Fruit fly (Drosophila melanogaster) whole organism, embryonic: ENCODE data around the gene Trhn.

ENCODE experiments used
- Bgb ChIP-seq: fragments of 200-800 bp; sonication (Bioruptor generic); IDR thresholded peaks from 2 replicates; pipeline ENCODE4 v1.3.6; 2022; ENCODE audit warnings: missing biosample characterization, missing genetic modification characterization; ENCODE audit not compliant: partially characterized antibody
- C15 ChIP-seq: fragments of 200-800 bp; sonication (Bioruptor generic); IDR thresholded peaks from 3 replicates; pipeline ENCODE4 v1.3.6; 2022; ENCODE audit warnings: missing biosample characterization, missing genetic modification characterization
- CG11398 ChIP-seq: fragments of 200-800 bp; sonication (Bioruptor generic); optimal IDR thresholded peaks from 2 replicates; lab custom pipeline; 2016; ENCODE audit warnings: missing biosample characterization, missing genetic modification characterization
- CG12219 ChIP-seq: fragments of 200-800 bp; sonication (Bioruptor generic); optimal IDR thresholded peaks from 3 replicates; lab custom pipeline; 2018; ENCODE audit warnings: missing biosample characterization, mild to moderate bottlenecking, missing genetic modification characterization
- CG12744 ChIP-seq: fragments of 200-800 bp; sonication (Bioruptor generic); optimal IDR thresholded peaks from 2 replicates; lab custom pipeline; 2016; ENCODE audit warnings: missing biosample characterization, missing genetic modification characterization
- CG13894 ChIP-seq: fragments of 200-800 bp; sonication (Bioruptor generic); optimal IDR thresholded peaks from 3 replicates; lab custom pipeline; 2018; ENCODE audit warnings: missing biosample characterization, mild to moderate bottlenecking, missing genetic modification characterization, moderate library complexity
- CG14441 ChIP-seq: fragments of 200-800 bp; sonication (Bioruptor generic); IDR thresholded peaks from 2 replicates; pipeline ENCODE4 v1.3.6; 2022; ENCODE audit warnings: missing biosample characterization, missing genetic modification characterization
- CG16813 ChIP-seq: fragments of 200-800 bp; sonication (Bioruptor generic); IDR thresholded peaks from 3 replicates; pipeline ENCODE4 v1.3.6; 2022; ENCODE audit warnings: missing biosample characterization, missing genetic modification characterization; ENCODE audit not compliant: partially characterized antibody
- CG17361 ChIP-seq: fragments of 200-800 bp; sonication (Bioruptor generic); IDR thresholded peaks from 3 replicates; pipeline ENCODE4 v1.3.6; 2022; ENCODE audit warnings: missing biosample characterization, missing genetic modification characterization
- CG17568 ChIP-seq: fragments of 200-800 bp; sonication (Bioruptor generic); optimal IDR thresholded peaks from 2 replicates; lab custom pipeline; 2018; ENCODE audit warnings: missing biosample characterization, mild to moderate bottlenecking, missing genetic modification characterization, moderate library complexity
- CG17912 ChIP-seq: fragments of 200-800 bp; sonication (Bioruptor generic); optimal IDR thresholded peaks from 2 replicates; lab custom pipeline; 2018; ENCODE audit warnings: missing biosample characterization, mild to moderate bottlenecking, missing genetic modification characterization
- CG2678 ChIP-seq: fragments of 200-800 bp; sonication (Bioruptor generic); optimal IDR thresholded peaks from 3 replicates; lab custom pipeline; 2019; ENCODE audit warnings: missing biosample characterization, mild to moderate bottlenecking, missing genetic modification characterization, moderate library complexity
- CG2712 ChIP-seq: fragments of 200-800 bp; optimal IDR thresholded peaks from 3 replicates; lab custom pipeline; 2019; ENCODE audit warnings: missing biosample characterization, mild to moderate bottlenecking, missing genetic modification characterization, moderate library complexity
- CG2889 ChIP-seq: fragments of 200-800 bp; sonication (Bioruptor generic); IDR thresholded peaks from 3 replicates; pipeline ENCODE4 v1.3.6; 2022; ENCODE audit warnings: missing biosample characterization, missing genetic modification characterization
- CG31224 ChIP-seq: fragments of 200-800 bp; sonication (Bioruptor generic); IDR thresholded peaks from 2 replicates; pipeline ENCODE4 v1.3.6; 2022; ENCODE audit warnings: missing biosample characterization, missing genetic modification characterization
- CG6654 ChIP-seq: fragments of 200-800 bp; sonication (Bioruptor generic); optimal IDR thresholded peaks from 2 replicates; lab custom pipeline; 2017; ENCODE audit warnings: missing biosample characterization, mild to moderate bottlenecking, missing genetic modification characterization
- CG6765 ChIP-seq: fragments of 200-800 bp; sonication (Bioruptor generic); optimal IDR thresholded peaks from 3 replicates; lab custom pipeline; 2017; ENCODE audit warnings: missing biosample characterization, mild to moderate bottlenecking, missing genetic modification characterization
- Deaf1 ChIP-seq: fragments of 200-800 bp; optimal IDR thresholded peaks from 3 replicates; lab custom pipeline; 2019; ENCODE audit warnings: missing biosample characterization, mild to moderate bottlenecking, missing genetic modification characterization, moderate library complexity
- Hr39 ChIP-seq: fragments of >200 bp; optimal IDR thresholded peaks from 2 replicates; lab custom pipeline; 2017
- Hr51 ChIP-seq, 2 experiments: fragments of 200-800 bp; sonication (Bioruptor generic); optimal IDR thresholded peaks; 2 replicates in 1 of 2; 3 replicates in 1 of 2; lab custom pipeline; 2016 to 2018; ENCODE audit warnings: missing biosample characterization in 2 of 2, missing genetic modification characterization in 2 of 2, mild to moderate bottlenecking in 1 of 2, moderate library complexity in 1 of 2
- Jarid2 ChIP-seq: fragments of 200-800 bp; sonication (Bioruptor generic); optimal IDR thresholded peaks from 3 replicates; lab custom pipeline; 2017; ENCODE audit warnings: mild to moderate bottlenecking, missing biosample characterization, missing genetic modification reagents, missing genetic modification characterization
- MBD-R2 ChIP-seq: fragments of 200-800 bp; sonication (Bioruptor generic); IDR thresholded peaks from 2 replicates; pipeline ENCODE4 v1.3.6; 2022; ENCODE audit warnings: missing biosample characterization, missing genetic modification characterization
- MESR4 ChIP-seq: fragments of 200-800 bp; sonication (Bioruptor generic); optimal IDR thresholded peaks from 2 replicates; lab custom pipeline; 2018; ENCODE audit warnings: missing biosample characterization, mild to moderate bottlenecking, missing genetic modification characterization, moderate library complexity
- Neu2 ChIP-seq: fragments of 200-800 bp; sonication (Bioruptor generic); optimal IDR thresholded peaks from 3 replicates; lab custom pipeline; 2016; ENCODE audit warnings: missing biosample characterization, missing genetic modification characterization, borderline replicate concordance
- Nf-YA ChIP-seq: fragments of 200-800 bp; sonication (Bioruptor generic); IDR thresholded peaks from 2 replicates; pipeline ENCODE4 v1.3.6; 2022; ENCODE audit warnings: missing biosample characterization, missing genetic modification characterization
- Opbp ChIP-seq: fragments of 200-800 bp; sonication (Bioruptor generic); IDR thresholded peaks from 3 replicates; pipeline ENCODE4 v1.3.6; 2022; ENCODE audit warnings: missing biosample characterization, missing genetic modification characterization; ENCODE audit not compliant: partially characterized antibody
- ab ChIP-seq: fragments of 200-800 bp; sonication (Bioruptor generic); optimal IDR thresholded peaks from 2 replicates; lab custom pipeline; 2016; ENCODE audit warnings: missing biosample characterization, missing genetic modification characterization
- abd-A ChIP-seq: fragments of 200-800 bp; sonication (Bioruptor generic); optimal IDR thresholded peaks from 3 replicates; lab custom pipeline; 2019; ENCODE audit warnings: missing biosample characterization, mild to moderate bottlenecking, missing genetic modification characterization, moderate library complexity
- az2 ChIP-seq: fragments of 200-800 bp; sonication (Bioruptor generic); optimal IDR thresholded peaks from 3 replicates; lab custom pipeline; 2016; ENCODE audit warnings: missing biosample characterization, missing genetic modification characterization
- bab2 ChIP-seq: fragments of 200-800 bp; sonication (Bioruptor generic); optimal IDR thresholded peaks from 2 replicates; lab custom pipeline; 2016; ENCODE audit warnings: missing biosample characterization, missing genetic modification characterization
- caup ChIP-seq: fragments of 200-800 bp; sonication (Bioruptor generic); optimal IDR thresholded peaks from 3 replicates; lab custom pipeline; 2017; ENCODE audit warnings: missing biosample characterization, mild to moderate bottlenecking, missing genetic modification characterization, moderate library complexity; ENCODE audit not compliant: severe bottlenecking
- chinmo ChIP-seq: fragments of 200-800 bp; sonication (Bioruptor generic); IDR thresholded peaks from 4 replicates; pipeline ENCODE4 v1.3.6; 2022; ENCODE audit warnings: missing biosample characterization, missing genetic modification characterization; ENCODE audit not compliant: partially characterized antibody
- crc ChIP-seq: fragments of 200-800 bp; sonication (Bioruptor generic); optimal IDR thresholded peaks from 2 replicates; lab custom pipeline; 2016; ENCODE audit warnings: missing biosample characterization, missing genetic modification characterization
- crol ChIP-seq: fragments of 200-800 bp; sonication (Bioruptor generic); IDR thresholded peaks from 2 replicates; pipeline ENCODE4 v1.3.6; 2022; ENCODE audit warnings: missing biosample characterization, missing genetic modification characterization
- crp ChIP-seq, 2 experiments: fragments of 200-800 bp; sonication (Bioruptor generic); optimal IDR thresholded peaks; 2 replicates in 1 of 2; 3 replicates in 1 of 2; lab custom pipeline; 2017; ENCODE audit warnings: missing biosample characterization in 2 of 2, missing genetic modification characterization in 2 of 2, mild to moderate bottlenecking in 1 of 2, moderate library complexity in 1 of 2
- dimm ChIP-seq: fragments of 200-800 bp; sonication (Bioruptor generic); IDR thresholded peaks from 2 replicates; pipeline ENCODE4 v1.3.6; 2022; ENCODE audit warnings: missing biosample characterization, missing genetic modification characterization
- gcm ChIP-seq: fragments of 200-800 bp; sonication (Bioruptor generic); optimal IDR thresholded peaks from 2 replicates; lab custom pipeline; 2019; ENCODE audit warnings: missing biosample characterization, mild to moderate bottlenecking, missing genetic modification characterization, moderate library complexity
- gcm2 ChIP-seq: fragments of 200-800 bp; sonication (Bioruptor generic); optimal IDR thresholded peaks from 2 replicates; lab custom pipeline; 2016; ENCODE audit warnings: missing biosample characterization, missing genetic modification characterization
- grn ChIP-seq: fragments of 200-800 bp; sonication (Bioruptor generic); optimal IDR thresholded peaks from 3 replicates; lab custom pipeline; 2017; ENCODE audit warnings: missing biosample characterization, missing genetic modification characterization
- gro ChIP-seq: fragments of 200-800 bp; sonication (Bioruptor generic); optimal IDR thresholded peaks from 2 replicates; lab custom pipeline; 2016; ENCODE audit warnings: missing biosample characterization, missing genetic modification characterization
- ham ChIP-seq: fragments of 200-800 bp; sonication (Bioruptor generic); IDR thresholded peaks from 2 replicates; pipeline ENCODE4 v1.3.6; 2022; ENCODE audit warnings: missing biosample characterization, missing genetic modification characterization
- inv ChIP-seq: fragments of 200-800 bp; sonication (Bioruptor generic); IDR thresholded peaks from 2 replicates; pipeline ENCODE4 v1.3.6; 2022; ENCODE audit warnings: missing biosample characterization, missing genetic modification characterization; ENCODE audit not compliant: partially characterized antibody
- kni ChIP-seq: fragments of 200-800 bp; sonication (Bioruptor generic); optimal IDR thresholded peaks from 3 replicates; lab custom pipeline; 2017; ENCODE audit warnings: mild to moderate bottlenecking, missing biosample characterization, missing genetic modification reagents, missing genetic modification characterization
- ranshi ChIP-seq: fragments of 200-800 bp; sonication (Bioruptor generic); IDR thresholded peaks from 2 replicates; pipeline ENCODE4 v1.3.6; 2022; ENCODE audit warnings: missing biosample characterization, missing genetic modification characterization
- run ChIP-seq: fragments of 200-800 bp; sonication (Bioruptor generic); optimal IDR thresholded peaks from 3 replicates; lab custom pipeline; 2018; ENCODE audit warnings: missing biosample characterization, mild to moderate bottlenecking, missing genetic modification characterization
- sens ChIP-seq: fragments of 200-800 bp; sonication (Bioruptor generic); peaks from one replicate; lab custom pipeline; 2016; ENCODE audit warnings: missing biosample characterization, missing genetic modification characterization
- sna ChIP-seq: fragments of 200-800 bp; sonication (Bioruptor generic); IDR thresholded peaks from 2 replicates; pipeline ENCODE4 v1.3.6; 2022; ENCODE audit warnings: missing biosample characterization, missing genetic modification characterization; ENCODE audit not compliant: partially characterized antibody
- vnd ChIP-seq: fragments of 200-800 bp; sonication (Bioruptor generic); IDR thresholded peaks from 3 replicates; pipeline ENCODE4 v1.3.6; 2022; ENCODE audit warnings: missing biosample characterization, missing genetic modification characterization; ENCODE audit not compliant: partially characterized antibody
- zen2 ChIP-seq: fragments of 200-800 bp; sonication (Bioruptor generic); IDR thresholded peaks from 3 replicates; pipeline ENCODE4 v1.3.6; 2022; ENCODE audit warnings: missing biosample characterization, missing genetic modification characterization; ENCODE audit not compliant: partially characterized antibody
- zfh1 ChIP-seq: fragments of 200-800 bp; sonication (Bioruptor generic); IDR thresholded peaks from 3 replicates; pipeline ENCODE4 v1.3.6; 2022; ENCODE audit warnings: missing biosample characterization, missing genetic modification characterization

Trhn gene

DNA sequence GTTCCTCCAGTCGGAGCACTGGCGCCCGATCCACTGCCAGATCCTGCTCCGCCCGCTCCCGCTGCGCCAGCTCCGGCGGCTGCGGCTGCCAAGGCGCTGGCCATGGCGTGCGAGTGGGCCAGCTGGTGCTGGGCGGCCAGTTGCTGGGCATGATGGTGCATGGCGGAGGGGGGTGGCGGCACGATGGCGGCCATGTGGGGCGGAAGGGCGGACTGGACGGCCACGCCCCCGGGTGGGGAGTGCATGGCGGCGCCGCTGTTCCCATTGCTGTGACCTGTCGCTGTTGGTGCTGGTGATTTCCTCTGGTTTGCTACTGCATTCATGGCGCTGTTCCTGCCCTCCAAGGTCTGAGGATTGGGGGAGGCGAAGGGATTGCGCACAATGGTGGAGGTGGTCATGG is 20.1 kb downstream of the Trhn start (continued):
- TF ChIP-seq ham (GFP tag; lab: Robert Waterston, UW) (no peak), crc (no peak), CG16813 (GFP tag; lab: Robert Waterston, UW) (0 out of 3 replicates have a peak, but pooled peaks have one; percentile 12), zen2 (GFP tag; lab: Robert Waterston, UW) (no peak), Opbp (0 out of 3 replicates have a peak, but pooled peaks have one; percentile 16), ranshi (GFP tag; lab: Robert Waterston, UW) (no peak), sna (GFP tag; lab: Robert Waterston, UW) (no peak), crol (0 out of 2 replicates have a peak, but pooled peaks have one; percentile 22), gro (GFP tag; lab: Kevin White, UChicago) (no peak), Hr39 (lab: Kevin White, UChicago) (peak; percentile 47), chinmo (no peak), crp (GFP tag; optimal IDR thresholded peaks at IDR 0.05; lab: Kevin White, UChicago) (no peak), CG6654 (GFP tag; lab: Kevin White, UChicago) (no peak), inv (no peak), CG17361 (no peak), C15 (no peak), CG6765 (GFP tag; lab: Kevin White, UChicago) (no peak), CG12744 (no peak), zfh1 (no peak), sens (peak; percentile 17), CG2712 (tag; lab: Kevin White, UChicago) (no peak), CG14441 (no peak), ab (GFP tag; lab: Kevin White, UChicago) (no peak)

DNA sequence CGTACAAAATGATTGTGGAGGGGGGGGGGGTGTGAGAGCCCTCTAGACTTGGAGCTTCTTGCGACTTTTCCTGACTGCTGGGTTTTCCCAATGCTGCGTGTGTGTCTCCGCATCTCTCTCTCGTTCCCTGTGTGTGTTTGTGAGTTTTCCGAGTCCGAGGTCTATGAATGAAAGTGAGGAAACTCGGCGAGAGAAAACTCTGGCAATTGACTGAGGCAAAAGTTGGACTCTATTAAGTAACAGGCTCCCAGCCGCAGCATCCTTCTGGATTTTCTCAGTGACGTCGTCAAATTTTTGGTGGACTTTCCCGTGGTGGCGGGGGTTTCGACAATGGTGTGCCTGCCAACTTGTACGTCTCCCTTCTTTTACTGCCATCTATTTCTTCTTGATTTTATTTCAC is 22.4 kb downstream of the Trhn start:
- TF ChIP-seq crol, result peak; percentile 43; the same call in 1 of the 2 replicates
- peak; percentile 26 for TF ChIP-seq CG13894 (tag; lab: Kevin White, UChicago)
- TF ChIP-seq Deaf1, result peak; percentile 2
- TF ChIP-seq CG12219 (GFP tag; lab: Kevin White, UChicago), result no peak
- TF ChIP-seq abd-A (tag; lab: Kevin White, UChicago), result peak; percentile 75
- peak; percentile 95 for TF ChIP-seq CG31224 (GFP tag; lab: Robert Waterston, UW)
- TF ChIP-seq bab2 (GFP tag; lab: Kevin White, UChicago), result no peak
- 0 out of 2 replicates have a peak, but pooled peaks have one; percentile 19 for TF ChIP-seq Bgb (GFP tag; lab: Robert Waterston, UW)
- no peak for TF ChIP-seq gcm2
- TF ChIP-seq run (tag; lab: Kevin White, UChicago), result no peak
- TF ChIP-seq MBD-R2 (GFP tag; lab: Robert Waterston, UW), result no peak
- TF ChIP-seq dimm, result no peak

DNA sequence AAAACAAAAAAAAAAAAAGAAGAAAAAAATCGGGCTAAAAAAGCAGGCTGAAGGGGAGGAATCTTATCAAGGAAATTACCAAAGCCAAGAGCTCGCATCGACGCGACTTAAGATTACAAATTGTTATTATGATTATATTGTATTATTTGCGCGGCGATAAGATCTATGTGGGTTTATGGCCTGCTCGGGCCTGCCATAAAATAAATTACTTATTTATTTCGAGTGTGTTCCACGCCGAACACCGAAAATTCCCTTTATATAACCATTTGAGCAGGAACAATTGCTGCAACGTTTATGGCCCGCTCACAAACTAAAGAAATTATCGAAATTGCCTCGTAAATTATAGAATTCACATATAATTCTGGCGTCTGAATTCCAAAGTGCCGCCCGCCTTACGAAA is 23.4 kb downstream of the Trhn start:
- TF ChIP-seq CG17912 (GFP tag; lab: Kevin White, UChicago) (no peak), CG2678 (tag; lab: Kevin White, UChicago) (peak; percentile 59), grn (GFP tag; lab: Kevin White, UChicago) (peak; percentile 65), caup (GFP tag; lab: Kevin White, UChicago) (peak; percentile 5), vnd (GFP tag; lab: Robert Waterston, UW) (no peak), Neu2 (GFP tag; lab: Kevin White, UChicago) (no peak), gcm (GFP tag; lab: Kevin White, UChicago) (peak; percentile 33), Nf-YA (GFP tag; lab: Robert Waterston, UW) (no peak), kni (GFP tag; lab: Kevin White, UChicago) (no peak), CG17568 (GFP tag; lab: Kevin White, UChicago) (peak; percentile 33), CG2889 (GFP tag; lab: Robert Waterston, UW) (no peak), MESR4 (no peak), Hr51 (GFP tag; optimal IDR thresholded peaks at IDR 0.05; lab: Kevin White, UChicago) (peak in 1 of 2 experiments; percentile 47), Jarid2 (GFP tag; lab: Kevin White, UChicago) (peak; percentile 17), CG11398 (no peak), az2 (GFP tag; lab: Kevin White, UChicago) (no peak)
